Fruit fly (Drosophila melanogaster): ENCODE data around the gene TfIIEalpha.

The TfIIEalpha gene

DNA sequence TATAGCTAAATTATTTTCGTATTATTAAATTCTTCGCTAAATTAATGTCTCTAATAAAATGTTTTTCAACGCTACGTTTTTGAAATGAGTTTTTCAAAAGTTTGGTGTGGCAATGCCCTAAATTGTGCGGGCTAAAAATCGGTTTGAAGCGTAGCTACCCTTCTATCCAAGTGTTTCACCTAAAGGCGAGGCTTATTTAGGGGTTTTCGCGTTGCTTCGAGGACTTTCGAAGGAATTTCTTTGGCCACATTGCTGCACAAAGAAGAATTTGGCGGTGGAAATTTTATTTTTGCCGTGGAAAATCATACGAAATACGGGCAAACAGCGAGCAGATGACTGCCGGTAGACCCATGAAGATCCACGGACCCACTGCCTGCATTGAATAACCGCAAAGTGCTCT, at the start of gene TfIIEalpha (continued):
- TF ChIP-seq pnt (GFP tag; optimal IDR thresholded peaks at IDR 0.05) (no peak), pzg (GFP tag; optimal IDR thresholded peaks at IDR 0.05) (peak; percentile 97), Bgb (GFP tag; IDR thresholded peaks at IDR 0.05; ENCODE audit: partially characterized antibody) (peak; percentile 54; the same call in 1 of the 2 replicates), da (GFP tag; optimal IDR thresholded peaks at IDR 0.05) (no peak), CG4404 (GFP tag; IDR thresholded peaks at IDR 0.05) (no peak), tx (GFP tag; optimal IDR thresholded peaks at IDR 0.05) (no peak), esg (GFP tag; conservative IDR thresholded peaks at IDR 0.05) (no peak), CG34376 (GFP tag; optimal IDR thresholded peaks at IDR 0.05) (no peak), Chrac-16 (GFP tag; optimal IDR thresholded peaks at IDR 0.05) (no peak), CG32772 (GFP tag; IDR thresholded peaks at IDR 0.05) (no peak), Adf1 (GFP tag; IDR thresholded peaks at IDR 0.05) (no peak), disco-r (GFP tag; optimal IDR thresholded peaks at IDR 0.05) (no peak), Fer3 (tag; optimal IDR thresholded peaks at IDR 0.05) (no peak), dysf (GFP tag; IDR thresholded peaks at IDR 0.05) (no peak), jumu (GFP tag; optimal IDR thresholded peaks at IDR 0.05) (no peak), CG3163 (GFP tag; optimal IDR thresholded peaks at IDR 0.05) (no peak), CG4707 (GFP tag; optimal IDR thresholded peaks at IDR 0.05) (no peak), CG1233 (GFP tag; optimal IDR thresholded peaks at IDR 0.05) (no peak), gsb (GFP tag; IDR thresholded peaks at IDR 0.05) (no peak), CG11696 (GFP tag; IDR thresholded peaks at IDR 0.05) (no peak), wor (GFP tag; IDR thresholded peaks at IDR 0.05) (no peak), NC2β (GFP tag; optimal IDR thresholded peaks at IDR 0.05) (peak; percentile 17), maf-S (GFP tag; optimal IDR thresholded peaks at IDR 0.05) (no peak), onecut (GFP tag; IDR thresholded peaks at IDR 0.05) (no peak), CG6175 (GFP tag; IDR thresholded peaks at IDR 0.05) (no peak), CG12391 (tag; optimal IDR thresholded peaks at IDR 0.05) (peak; percentile 21), Xrp1 (GFP tag; IDR thresholded peaks at IDR 0.05) (no peak), hb (GFP tag; IDR thresholded peaks at IDR 0.05; ENCODE audit: partially characterized antibody) (no peak), CG1024 (GFP tag; IDR thresholded peaks at IDR 0.05) (no peak), trem (tag; optimal IDR thresholded peaks at IDR 0.05) (peak; percentile 62), Ptx1 (GFP tag; IDR thresholded peaks at IDR 0.05) (no peak), rib (GFP tag; IDR thresholded peaks at IDR 0.05) (no peak), HmgD (GFP tag; optimal IDR thresholded peaks at IDR 0.05) (peak; percentile 69), CG30020 (tag; optimal IDR thresholded peaks at IDR 0.05) (peak; percentile 25), Meics (GFP tag; optimal IDR thresholded peaks at IDR 0.05) (no peak), Rx (GFP tag; IDR thresholded peaks at IDR 0.05) (no peak), kah (GFP tag; optimal IDR thresholded peaks at IDR 0.05) (no peak), oc (tag; optimal IDR thresholded peaks at IDR 0.05) (no peak), CTCF (GFP tag; optimal IDR thresholded peaks at IDR 0.05) (peak; percentile 16), CG32532 (GFP tag; IDR thresholded peaks at IDR 0.05) (peak; percentile 41; the same call in 1 of the 2 replicates), vnd (GFP tag; IDR thresholded peaks at IDR 0.05; ENCODE audit: partially characterized antibody) (no peak), sr (GFP tag; IDR thresholded peaks at IDR 0.05) (no peak), Hr51 (GFP tag; optimal IDR thresholded peaks at IDR 0.05) (no peak), Side (GFP tag; optimal IDR thresholded peaks at IDR 0.05) (no peak), pfk (GFP tag; optimal IDR thresholded peaks at IDR 0.05) (no peak), Hr78 (GFP tag; optimal IDR thresholded peaks at IDR 0.05) (no peak), CG10431 (GFP tag; optimal IDR thresholded peaks at IDR 0.05) (no peak), sqz (GFP tag; optimal IDR thresholded peaks at IDR 0.05) (no peak), peb (GFP tag; IDR thresholded peaks at IDR 0.05) (no peak), emc (GFP tag; optimal IDR thresholded peaks at IDR 0.05) (no peak), Myb (GFP tag; optimal IDR thresholded peaks at IDR 0.05) (peak; percentile 77), btn (GFP tag; optimal IDR thresholded peaks at IDR 0.05) (no peak), sd (tag; optimal IDR thresholded peaks at IDR 0.05) (peak; percentile 78)

All from whole organism, embryonic.